Worm (Caenorhabditis elegans): ENCODE data around the gene srd-5.

srd-5 gene

DNA sequence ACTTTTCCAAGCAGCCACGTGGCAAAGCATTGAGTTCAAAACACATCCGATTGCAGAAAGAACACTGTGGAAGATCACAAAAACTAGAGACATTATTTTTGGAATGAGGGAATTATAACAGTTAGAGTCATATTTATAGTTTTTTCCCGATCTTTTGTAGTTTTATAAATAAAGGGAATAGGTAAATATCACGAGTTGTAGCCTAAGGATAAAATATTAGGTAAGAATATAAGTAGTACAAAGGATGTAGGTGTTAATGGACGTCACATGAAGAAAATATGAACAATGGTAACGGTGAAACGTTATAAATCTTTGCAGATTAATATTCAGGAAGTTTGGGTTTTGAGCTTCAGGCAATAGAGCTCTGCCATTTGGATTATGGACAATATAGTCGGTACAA, at the start of gene srd-5:
Gene srd-5, minus strand, starts transcription at position 101 of the 400 bp plus-strand sequence.
- TF ChIP-seq ztf-23 (GFP tag; IDR thresholded peaks at IDR 0.05) = no peak
- TF ChIP-seq ref-1 (GFP tag; conservative IDR thresholded peaks at IDR 0.05) = no peak
- no peak for TF ChIP-seq T22C8.4 (GFP tag; IDR thresholded peaks at IDR 0.05)
- TF ChIP-seq flt-1 (GFP tag; IDR thresholded peaks at IDR 0.05) = no peak
- no peak for TF ChIP-seq tab-1 (GFP tag; IDR thresholded peaks at IDR 0.05)
- no peak for TF ChIP-seq cog-1 (tag; optimal IDR thresholded peaks at IDR 0.05)
- TF ChIP-seq ztf-29 (GFP tag; IDR thresholded peaks at IDR 0.05) = no peak
- no peak for TF ChIP-seq klf-2 (GFP tag; conservative IDR thresholded peaks at IDR 0.05)
- no peak for TF ChIP-seq med-1 (GFP tag; optimal IDR thresholded peaks at IDR 0.05; ENCODE audit: insufficient read depth)

DNA sequence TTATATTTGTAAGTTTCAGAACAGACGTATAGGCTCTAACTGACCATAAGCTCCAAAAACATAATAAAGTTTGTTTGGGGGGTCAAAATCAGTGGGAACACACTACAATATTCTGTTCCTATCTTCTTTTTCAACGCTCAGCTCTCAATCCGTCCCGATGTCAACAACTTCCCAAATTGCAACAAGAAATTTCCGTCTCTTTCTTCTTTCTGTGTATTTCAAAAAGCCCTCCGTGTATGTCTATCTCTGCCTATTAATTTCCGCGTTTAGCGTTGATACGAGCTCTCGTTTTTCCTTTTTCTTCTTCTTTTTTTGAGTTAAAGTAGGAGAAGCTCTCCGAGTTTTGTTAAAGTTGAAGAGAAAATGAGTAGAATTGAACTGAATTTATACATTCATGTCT, 49.3 kb upstream of the srd-5 start:
- TF ChIP-seq ztf-23 (GFP tag; IDR thresholded peaks at IDR 0.05) (no peak), klf-2 (GFP tag; conservative IDR thresholded peaks at IDR 0.05) (no peak), T22C8.4 (GFP tag; IDR thresholded peaks at IDR 0.05) (no peak), flt-1 (GFP tag; IDR thresholded peaks at IDR 0.05) (no peak), tab-1 (GFP tag; IDR thresholded peaks at IDR 0.05) (no peak), cog-1 (tag; optimal IDR thresholded peaks at IDR 0.05) (no peak), ztf-29 (GFP tag; IDR thresholded peaks at IDR 0.05) (no peak), ref-1 (GFP tag; conservative IDR thresholded peaks at IDR 0.05) (no peak), med-1 (GFP tag; optimal IDR thresholded peaks at IDR 0.05; ENCODE audit: insufficient read depth) (no peak)

DNA sequence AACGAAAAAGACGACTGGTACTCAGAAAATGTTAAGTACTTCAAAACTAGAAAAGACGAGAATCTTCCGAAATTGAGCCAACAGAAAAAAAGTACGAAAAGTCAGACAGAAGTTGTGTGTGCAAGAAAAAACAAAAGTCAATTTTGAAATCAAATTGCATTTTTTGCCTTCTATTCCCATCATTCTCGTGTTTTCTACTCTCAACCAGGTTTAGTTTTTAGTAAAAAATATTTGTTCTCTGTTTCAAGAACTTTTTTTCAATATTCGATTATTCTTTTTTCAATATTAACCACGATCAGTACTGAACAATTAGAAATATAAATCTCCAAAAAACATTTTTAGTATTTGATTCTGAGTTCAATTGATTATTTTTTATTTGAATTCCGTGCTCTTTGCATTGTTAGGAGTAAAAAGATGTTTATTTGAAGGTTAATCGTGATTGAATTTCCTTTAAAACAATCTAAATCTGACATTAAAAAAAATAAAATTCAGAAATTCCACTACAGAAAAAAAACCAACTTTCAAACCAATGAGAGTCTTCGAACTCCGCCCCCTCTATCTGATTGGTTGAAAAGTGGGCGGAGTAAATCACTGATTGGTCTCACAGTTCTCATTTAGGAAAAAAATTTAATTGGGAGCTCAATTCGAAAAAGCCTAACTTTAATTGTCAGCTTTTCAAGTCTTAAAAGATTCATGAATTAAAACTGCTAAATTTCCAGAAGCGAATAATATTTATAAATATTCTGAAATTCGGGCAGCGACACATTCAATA, 41.2 kb upstream of the srd-5 start:
- TF ChIP-seq ztf-29 (GFP tag; IDR thresholded peaks at IDR 0.05) (no peak), ztf-23 (GFP tag; IDR thresholded peaks at IDR 0.05) (no peak), ref-1 (GFP tag; conservative IDR thresholded peaks at IDR 0.05) (no peak), tab-1 (GFP tag; IDR thresholded peaks at IDR 0.05) (no peak), flt-1 (GFP tag; IDR thresholded peaks at IDR 0.05) (no peak), klf-2 (GFP tag; conservative IDR thresholded peaks at IDR 0.05) (no peak), med-1 (GFP tag; optimal IDR thresholded peaks at IDR 0.05; ENCODE audit: insufficient read depth) (no peak), T22C8.4 (GFP tag; IDR thresholded peaks at IDR 0.05) (no peak)

DNA sequence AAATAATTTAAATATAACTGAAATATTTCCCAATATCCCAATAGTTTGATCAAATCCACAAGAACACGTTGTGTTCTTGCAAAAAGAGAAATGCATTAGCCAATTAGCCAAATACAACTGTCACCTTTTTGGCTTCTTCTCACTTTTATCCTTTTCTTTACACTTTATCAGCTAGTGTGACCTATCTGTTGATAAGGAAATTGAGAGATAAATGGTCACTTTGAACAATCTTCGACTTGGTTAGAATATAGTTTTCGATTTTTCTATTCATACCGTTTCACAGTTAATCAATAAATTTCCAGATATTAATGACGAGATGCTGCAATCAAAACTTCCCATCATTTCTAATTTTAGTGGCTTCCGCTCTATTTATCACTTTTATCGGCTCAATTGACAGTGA, 34.5 kb upstream of the srd-5 start, which contains the start of gene C55C3.1:
Gene C55C3.1, plus strand, starts transcription at position 301 of the 400 bp plus-strand sequence.
- TF ChIP-seq ztf-29 (GFP tag; IDR thresholded peaks at IDR 0.05) = no peak
- TF ChIP-seq ztf-23 (GFP tag; IDR thresholded peaks at IDR 0.05) = no peak
- TF ChIP-seq tab-1 (GFP tag; IDR thresholded peaks at IDR 0.05) = no peak
- no peak for TF ChIP-seq ref-1 (GFP tag; conservative IDR thresholded peaks at IDR 0.05)
- TF ChIP-seq flt-1 (GFP tag; IDR thresholded peaks at IDR 0.05) = no peak

DNA sequence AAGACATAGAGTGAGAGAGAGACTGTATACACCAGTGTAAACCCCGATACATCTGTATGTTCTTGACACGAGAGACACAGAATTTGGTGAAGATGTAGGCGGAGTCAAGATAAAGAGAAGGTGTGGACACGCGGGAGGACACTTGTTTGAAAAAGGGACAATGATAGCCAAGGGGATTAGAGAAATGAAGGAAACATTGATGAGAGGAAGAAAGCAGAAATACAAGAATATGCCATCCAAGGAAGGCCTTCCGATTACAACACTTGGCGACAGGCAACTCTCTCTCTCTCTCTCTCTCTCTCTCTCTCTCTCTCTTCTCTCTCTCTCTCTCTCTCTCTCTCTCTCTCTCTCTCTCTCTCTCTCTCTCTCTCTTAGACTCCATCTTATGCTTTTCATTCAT, 32.3 kb upstream of the srd-5 start:
- TF ChIP-seq flt-1 (GFP tag; IDR thresholded peaks at IDR 0.05) = no peak
- no peak for TF ChIP-seq ztf-23 (GFP tag; IDR thresholded peaks at IDR 0.05)
- TF ChIP-seq T22C8.4 (GFP tag; IDR thresholded peaks at IDR 0.05) = no peak
- TF ChIP-seq tab-1 (GFP tag; IDR thresholded peaks at IDR 0.05) = no peak
- TF ChIP-seq med-1 (GFP tag; optimal IDR thresholded peaks at IDR 0.05; ENCODE audit: insufficient read depth) = no peak
- TF ChIP-seq ref-1 (GFP tag; conservative IDR thresholded peaks at IDR 0.05) = no peak
- TF ChIP-seq klf-2 (GFP tag; conservative IDR thresholded peaks at IDR 0.05) = no peak
- TF ChIP-seq cog-1 (tag; optimal IDR thresholded peaks at IDR 0.05) = no peak
- TF ChIP-seq ztf-29 (GFP tag; IDR thresholded peaks at IDR 0.05) = no peak

DNA sequence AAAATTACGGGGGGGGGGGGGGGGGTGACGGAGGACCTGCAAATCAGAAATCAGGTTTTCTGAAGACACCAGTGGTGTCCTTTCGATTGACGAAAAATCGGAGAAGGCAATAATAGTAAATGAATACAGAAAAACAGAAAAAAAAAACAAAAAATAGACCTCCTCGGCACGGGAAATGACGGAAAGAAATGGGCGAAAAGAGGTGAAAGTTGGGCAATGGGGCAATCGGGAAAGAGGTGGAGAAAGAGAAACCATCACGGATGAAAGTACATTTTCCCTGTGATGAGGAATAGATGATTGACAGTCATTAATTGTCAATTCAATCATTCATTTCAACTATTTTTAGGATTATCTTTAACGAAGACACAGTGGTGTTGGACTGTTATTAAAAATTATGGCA, 29.6 kb upstream of the srd-5 start:
- TF ChIP-seq klf-2 (GFP tag; conservative IDR thresholded peaks at IDR 0.05) (no peak), ref-1 (GFP tag; conservative IDR thresholded peaks at IDR 0.05) (no peak), med-1 (GFP tag; optimal IDR thresholded peaks at IDR 0.05; ENCODE audit: insufficient read depth) (no peak), ztf-29 (GFP tag; IDR thresholded peaks at IDR 0.05) (no peak)

DNA sequence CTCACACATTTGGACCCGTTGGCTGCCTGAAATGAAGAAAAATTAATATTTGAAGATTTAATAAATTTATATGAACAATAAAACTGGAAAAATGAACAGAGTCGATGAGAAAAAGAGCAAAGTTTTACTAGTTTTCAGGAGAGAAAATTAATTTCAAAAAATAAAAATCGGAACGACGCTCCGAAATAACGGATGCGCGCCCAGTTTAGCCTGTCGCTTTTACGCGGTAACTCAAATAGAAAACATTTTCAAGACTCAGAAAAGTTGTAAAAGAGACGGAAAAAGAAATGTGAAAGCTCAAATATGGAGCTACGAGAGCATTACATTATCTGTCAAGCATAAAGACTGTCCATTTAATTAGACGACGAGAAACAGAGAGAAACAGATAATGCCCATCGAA, 29.1 kb upstream of the srd-5 start, which contains the start of the genes C55C3.73 and perm-5:
Gene C55C3.73, minus strand, starts transcription at position 9 of the 400 bp plus-strand sequence.
Gene perm-5, minus strand, starts transcription at position 26 of the 400 bp plus-strand sequence.
- no peak for TF ChIP-seq ztf-23 (GFP tag; IDR thresholded peaks at IDR 0.05)
- TF ChIP-seq ref-1 (GFP tag; conservative IDR thresholded peaks at IDR 0.05) = no peak
- no peak for TF ChIP-seq tab-1 (GFP tag; IDR thresholded peaks at IDR 0.05)
- no peak for TF ChIP-seq klf-2 (GFP tag; conservative IDR thresholded peaks at IDR 0.05)
- no peak for TF ChIP-seq ztf-29 (GFP tag; IDR thresholded peaks at IDR 0.05)
- no peak for TF ChIP-seq cog-1 (tag; optimal IDR thresholded peaks at IDR 0.05)
- TF ChIP-seq med-1 (GFP tag; optimal IDR thresholded peaks at IDR 0.05; ENCODE audit: insufficient read depth) = no peak
- TF ChIP-seq T22C8.4 (GFP tag; IDR thresholded peaks at IDR 0.05) = no peak
- TF ChIP-seq flt-1 (GFP tag; IDR thresholded peaks at IDR 0.05) = no peak

DNA sequence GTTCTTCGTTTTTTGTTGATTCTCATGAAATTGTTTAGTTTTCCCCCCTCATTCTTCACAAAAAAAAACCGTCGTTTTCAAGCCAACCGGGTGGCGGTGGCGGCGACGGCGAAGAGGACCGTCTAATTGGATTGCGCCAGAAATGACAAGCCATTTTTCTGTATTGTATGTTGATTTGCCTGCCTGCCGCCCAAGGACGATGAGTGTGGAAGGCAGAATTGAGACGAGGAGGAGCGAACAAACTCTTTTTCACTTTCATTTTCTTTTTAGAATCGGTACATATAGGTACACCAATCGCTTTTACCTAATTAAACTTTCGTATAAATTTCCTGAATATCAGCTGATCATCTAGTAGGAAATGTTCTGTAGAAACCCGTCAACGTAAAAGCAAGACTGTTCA, 27.3 kb upstream of the srd-5 start:
- TF ChIP-seq T22C8.4 (GFP tag; IDR thresholded peaks at IDR 0.05) (no peak), flt-1 (GFP tag; IDR thresholded peaks at IDR 0.05) (no peak), ztf-23 (GFP tag; IDR thresholded peaks at IDR 0.05) (no peak), klf-2 (GFP tag; conservative IDR thresholded peaks at IDR 0.05) (no peak), ztf-29 (GFP tag; IDR thresholded peaks at IDR 0.05) (no peak), med-1 (GFP tag; optimal IDR thresholded peaks at IDR 0.05; ENCODE audit: insufficient read depth) (no peak), cog-1 (tag; optimal IDR thresholded peaks at IDR 0.05) (no peak), ref-1 (GFP tag; conservative IDR thresholded peaks at IDR 0.05) (no peak), tab-1 (GFP tag; IDR thresholded peaks at IDR 0.05) (no peak)

DNA sequence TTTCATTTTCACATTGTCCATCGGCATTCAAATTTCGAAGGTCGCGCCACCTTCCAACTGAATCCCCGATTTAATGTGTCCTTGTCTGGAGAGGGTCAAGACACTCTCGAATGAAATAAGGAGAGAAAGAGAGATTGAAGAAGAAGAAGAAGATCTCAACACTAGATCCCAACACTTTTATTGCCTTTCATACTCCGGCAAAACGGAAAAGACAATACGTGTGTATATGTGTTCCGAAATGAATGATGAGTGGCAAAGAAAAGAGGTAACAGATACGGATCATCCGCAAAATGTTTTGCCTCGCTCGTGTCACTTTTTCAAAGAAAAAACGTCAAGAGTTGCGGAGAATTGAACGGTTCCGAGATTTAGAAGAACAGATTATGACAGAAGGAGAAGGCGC, 26.0 kb upstream of the srd-5 start:
- TF ChIP-seq cog-1 (tag; optimal IDR thresholded peaks at IDR 0.05) = no peak
- TF ChIP-seq tab-1 (GFP tag; IDR thresholded peaks at IDR 0.05) = no peak
- no peak for TF ChIP-seq T22C8.4 (GFP tag; IDR thresholded peaks at IDR 0.05)
- TF ChIP-seq ztf-29 (GFP tag; IDR thresholded peaks at IDR 0.05) = no peak
- no peak for TF ChIP-seq flt-1 (GFP tag; IDR thresholded peaks at IDR 0.05)

DNA sequence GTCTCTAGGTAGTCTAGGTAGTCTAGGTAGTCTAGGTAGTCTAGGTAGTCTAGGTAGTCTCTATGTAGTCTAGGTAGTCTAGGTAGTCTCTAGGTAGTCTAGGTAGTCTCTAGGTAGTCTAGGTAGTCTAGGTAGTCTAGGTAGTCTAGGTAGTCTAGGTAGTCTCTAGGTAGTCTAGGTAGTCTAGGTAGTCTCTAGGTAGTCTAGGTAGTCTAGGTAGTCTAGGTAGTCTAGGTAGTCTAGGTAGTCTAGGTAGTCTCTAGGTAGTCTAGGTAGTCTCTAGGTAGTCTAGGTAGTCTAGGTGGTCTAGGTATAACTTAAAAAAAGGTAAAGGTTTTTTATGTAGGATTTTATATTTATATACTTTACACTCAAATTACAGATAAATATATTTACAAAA, 16.9 kb upstream of the srd-5 start:
- TF ChIP-seq ztf-23 (GFP tag; IDR thresholded peaks at IDR 0.05) (peak; percentile 32; the same call in 1 of the 2 replicates), flt-1 (GFP tag; IDR thresholded peaks at IDR 0.05) (peak; percentile 22; the same call in 1 of the 2 replicates)

All from whole organism, midembryonic.